Worm (Caenorhabditis elegans) whole organism, young adult: Measurements from ENCODE around the gene K02D10.2.

ENCODE experiments used
- B0261.1 ChIP-seq: sonication (generic microtip); optimal IDR thresholded peaks from 2 replicates; lab custom pipeline; 2016; ENCODE audit warnings: mild to moderate bottlenecking, missing genetic modification characterization, moderate library complexity, missing compliant biosample characterization
- F10E7.11 ChIP-seq: sonication (generic microtip); optimal IDR thresholded peaks from 2 replicates; lab custom pipeline; 2017; ENCODE audit warnings: mild to moderate bottlenecking, missing genetic modification characterization, moderate library complexity, missing compliant biosample characterization
- F23B12.7 ChIP-seq: sonication (generic microtip); optimal IDR thresholded peaks from 2 replicates; lab custom pipeline; 2017; ENCODE audit warnings: missing genetic modification characterization, mild to moderate bottlenecking, missing compliant biosample characterization, antibody characterized with exemption, moderate library complexity; ENCODE audit not compliant: insufficient read depth
- F37B4.10 ChIP-seq: fragments of 200-800 bp; sonication (Bioruptor generic); IDR thresholded peaks from 2 replicates; pipeline ENCODE4 v1.3.6; 2022; ENCODE audit warnings: missing genetic modification characterization, missing compliant biosample characterization
- F39B2.1 ChIP-seq: fragments of 200-800 bp; sonication (Bioruptor generic); IDR thresholded peaks from 2 replicates; pipeline ENCODE4 v1.3.6; 2022; ENCODE audit warnings: missing genetic modification reagents, missing genetic modification characterization, missing compliant biosample characterization
- F52B5.7 ChIP-seq: sonication (generic microtip); optimal IDR thresholded peaks from 2 replicates; lab custom pipeline; 2016; ENCODE audit warnings: mild to moderate bottlenecking, missing genetic modification characterization, missing compliant biosample characterization
- K11D2.4 ChIP-seq: fragments of 200-800 bp; sonication (Bioruptor generic); IDR thresholded peaks from 2 replicates; pipeline ENCODE4 v1.3.6; 2022; ENCODE audit warnings: missing genetic modification reagents, missing genetic modification characterization, missing compliant biosample characterization
- K12H6.12 ChIP-seq: fragments of 200-800 bp; sonication (Bioruptor generic); optimal IDR thresholded peaks from 2 replicates; lab custom pipeline; 2018; ENCODE audit warnings: mild to moderate bottlenecking, missing genetic modification characterization, missing compliant biosample characterization
- Y56A3A.18 ChIP-seq: fragments of 200-800 bp; sonication (Bioruptor generic); IDR thresholded peaks from 2 replicates; pipeline ENCODE4 v1.3.6; 2022; ENCODE audit warnings: missing genetic modification reagents, missing genetic modification characterization, missing compliant biosample characterization
- Y67H2A.10 ChIP-seq: fragments of 200-800 bp; sonication (Bioruptor generic); conservative IDR thresholded peaks from 2 replicates; pipeline ENCODE4 v1.3.6; 2022; ENCODE audit warnings: missing genetic modification reagents, missing genetic modification characterization, missing compliant biosample characterization
- aptf-2 ChIP-seq: fragments of 200-800 bp; sonication (Bioruptor generic); conservative IDR thresholded peaks from 2 replicates; pipeline ENCODE4 v1.3.6; 2022; ENCODE audit warnings: missing genetic modification reagents, missing genetic modification characterization, missing compliant biosample characterization
- attf-3 ChIP-seq: fragments of 200-800 bp; sonication (Bioruptor generic); conservative IDR thresholded peaks from 2 replicates; pipeline ENCODE4 v1.3.6; 2022; ENCODE audit warnings: missing genetic modification reagents, missing genetic modification characterization, missing compliant biosample characterization
- attf-5 ChIP-seq: fragments of 200-800 bp; sonication (Bioruptor generic); optimal IDR thresholded peaks from 2 replicates; lab custom pipeline; 2018; ENCODE audit warnings: mild to moderate bottlenecking, missing genetic modification characterization, missing compliant biosample characterization
- cebp-1 ChIP-seq, 2 experiments: fragments of 200-800 bp in 1 of 2; sonication (Bioruptor generic) in 1 of 2; sonication (generic microtip) in 1 of 2; IDR thresholded peaks in 1 of 2; optimal IDR thresholded peaks in 1 of 2; 2 replicates each; pipeline versions ENCODE4 v1.3.6 to Lab custom; 2017 to 2022; ENCODE audit warnings: missing compliant biosample characterization in 2 of 2, missing genetic modification characterization in 2 of 2, mild to moderate bottlenecking in 1 of 2, missing genetic modification reagents in 1 of 2, moderate library complexity in 1 of 2
- ceh-79 ChIP-seq: sonication (generic microtip); optimal IDR thresholded peaks from 2 replicates; lab custom pipeline; 2017; ENCODE audit warnings: mild to moderate bottlenecking, missing genetic modification characterization, missing compliant biosample characterization
- dox-1 ChIP-seq: fragments of 200-800 bp; sonication (Bioruptor generic); IDR thresholded peaks from 2 replicates; pipeline ENCODE4 v1.3.6; 2022; ENCODE audit warnings: missing genetic modification reagents, missing genetic modification characterization, missing compliant biosample characterization
- dpff-1 ChIP-seq: sonication (generic microtip); optimal IDR thresholded peaks from 2 replicates; lab custom pipeline; 2017; ENCODE audit warnings: mild to moderate bottlenecking, missing genetic modification characterization, missing compliant biosample characterization
- egrh-3 ChIP-seq: fragments of 200-800 bp; sonication (Bioruptor generic); IDR thresholded peaks from 2 replicates; pipeline ENCODE4 v1.3.6; 2022; ENCODE audit warnings: missing genetic modification reagents, missing genetic modification characterization, missing compliant biosample characterization
- ekl-4 ChIP-seq: fragments of 200-800 bp; sonication (Bioruptor generic); IDR thresholded peaks from 2 replicates; pipeline ENCODE4 v1.3.6; 2022; ENCODE audit warnings: missing genetic modification reagents, missing genetic modification characterization, missing compliant biosample characterization
- him-1 ChIP-seq: sonication (generic microtip); optimal IDR thresholded peaks from 2 replicates; lab custom pipeline; 2016; ENCODE audit warnings: missing genotype, missing genetic modification reagents, missing genetic modification characterization, missing compliant biosample characterization
- hlh-26 ChIP-seq: fragments of 200-800 bp; sonication (Bioruptor generic); conservative IDR thresholded peaks from 2 replicates; pipeline ENCODE4 v1.3.6; 2022; ENCODE audit warnings: missing genetic modification reagents, missing genetic modification characterization, missing compliant biosample characterization
- hmg-20 ChIP-seq: fragments of 200-800 bp; sonication (Bioruptor generic); IDR thresholded peaks from 2 replicates; pipeline ENCODE4 v1.3.6; 2022; ENCODE audit warnings: missing genetic modification reagents, missing genetic modification characterization, missing compliant biosample characterization
- lag-1 ChIP-seq: fragments of 200-800 bp; sonication (Bioruptor generic); IDR thresholded peaks from 2 replicates; pipeline ENCODE4 v1.3.6; 2022; ENCODE audit warnings: missing genetic modification reagents, missing genetic modification characterization, missing compliant biosample characterization
- let-526 ChIP-seq: fragments of 200-800 bp; sonication (Bioruptor generic); IDR thresholded peaks from 2 replicates; pipeline ENCODE4 v1.3.6; 2022; ENCODE audit warnings: missing genetic modification reagents, missing genetic modification characterization, missing compliant biosample characterization
- lin-35 ChIP-seq, 3 experiments: fragments of 150-350 bp in 2 of 3; sonication (generic microtip) in 1 of 3; optimal IDR thresholded peaks; 2 replicates each; lab custom pipeline; 2014 to 2018; ENCODE audit warnings: missing biosample characterization in 3 of 3, missing genetic modification characterization in 3 of 3, missing genetic modification reagents in 3 of 3
- lin-40 ChIP-seq: sonication (generic microtip); optimal IDR thresholded peaks from 2 replicates; lab custom pipeline; 2016; ENCODE audit warnings: missing genetic modification characterization, mild to moderate bottlenecking, missing compliant biosample characterization, missing genotype, missing genetic modification reagents
- mcd-1 ChIP-seq: fragments of 200-800 bp; sonication (Bioruptor generic); IDR thresholded peaks from 2 replicates; pipeline ENCODE4 v1.3.6; 2022; ENCODE audit warnings: missing genetic modification reagents, missing genetic modification characterization, missing compliant biosample characterization
- mxl-1 ChIP-seq: sonication (generic microtip); optimal IDR thresholded peaks from 2 replicates; lab custom pipeline; 2016; ENCODE audit warnings: missing genetic modification characterization, missing compliant biosample characterization
- nfya-2 ChIP-seq: fragments of 200-800 bp; sonication (Bioruptor generic); IDR thresholded peaks from 2 replicates; pipeline ENCODE4 v1.3.6; 2022; ENCODE audit warnings: missing genetic modification reagents, missing genetic modification characterization, missing compliant biosample characterization
- nhr-179 ChIP-seq: sonication (generic microtip); optimal IDR thresholded peaks from 2 replicates; lab custom pipeline; 2016; ENCODE audit warnings: mild to moderate bottlenecking, missing genetic modification characterization, missing compliant biosample characterization
- nhr-80 ChIP-seq: sonication (generic microtip); optimal IDR thresholded peaks from 2 replicates; lab custom pipeline; 2016; ENCODE audit warnings: missing genetic modification characterization, missing compliant biosample characterization
- pbrm-1 ChIP-seq: fragments of 200-800 bp; sonication (Bioruptor generic); IDR thresholded peaks from 2 replicates; pipeline ENCODE4 v1.3.6; 2022; ENCODE audit warnings: missing genetic modification reagents, missing genetic modification characterization, missing compliant biosample characterization
- pha-4 ChIP-seq: fragments of 150-350 bp; sonication (generic microtip); optimal IDR thresholded peaks from 2 replicates; lab custom pipeline; 2014; ENCODE audit warnings: missing biosample characterization, missing genetic modification reagents, missing genetic modification characterization
- sea-2 ChIP-seq: fragments of 200-800 bp; sonication (Bioruptor generic); IDR thresholded peaks from 2 replicates; pipeline ENCODE4 v1.3.6; 2022; ENCODE audit warnings: missing genetic modification characterization, missing compliant biosample characterization
- snpc-1.1 ChIP-seq: sonication (generic microtip); optimal IDR thresholded peaks from 2 replicates; lab custom pipeline; 2017; ENCODE audit warnings: missing genetic modification characterization, mild to moderate bottlenecking, missing compliant biosample characterization, antibody characterized with exemption, moderate library complexity, missing genotype, missing genetic modification reagents; ENCODE audit not compliant: insufficient read depth
- snpc-3.4 ChIP-seq: sonication (generic microtip); optimal IDR thresholded peaks from 2 replicates; lab custom pipeline; 2017; ENCODE audit warnings: missing genetic modification characterization, mild to moderate bottlenecking, missing compliant biosample characterization, antibody characterized with exemption, moderate library complexity, missing genotype, missing genetic modification reagents
- snpc-4 ChIP-seq, 5 experiments: fragments of 150-350 bp in 1 of 5; sonication (generic microtip) in 4 of 5; optimal IDR thresholded peaks; 2 replicates each; lab custom pipeline; 2014 to 2018; ENCODE audit warnings: missing genetic modification characterization in 5 of 5, missing biosample characterization in 3 of 5, antibody characterized with exemption in 2 of 5, mild to moderate bottlenecking in 2 of 5, missing compliant biosample characterization in 2 of 5, missing genotype in 2 of 5, moderate library complexity in 2 of 5, missing genetic modification reagents in 1 of 5
- somi-1 ChIP-seq: fragments of 200-800 bp; sonication (Bioruptor generic); optimal IDR thresholded peaks from 2 replicates; lab custom pipeline; 2018; ENCODE audit warnings: mild to moderate bottlenecking, missing genetic modification characterization, missing compliant biosample characterization
- tbp1 ChIP-seq: fragments of 200-800 bp; sonication (Bioruptor generic); optimal IDR thresholded peaks from 2 replicates; lab custom pipeline; 2018; ENCODE audit warnings: mild to moderate bottlenecking, missing genetic modification characterization, missing compliant biosample characterization
- zfh-2 ChIP-seq: fragments of 200-800 bp; sonication (Bioruptor generic); conservative IDR thresholded peaks from 2 replicates; pipeline ENCODE4 v1.3.6; 2022; ENCODE audit warnings: missing genetic modification reagents, missing genetic modification characterization, missing compliant biosample characterization
- zim-3 ChIP-seq: sonication (generic microtip); optimal IDR thresholded peaks from 2 replicates; lab custom pipeline; 2017; ENCODE audit warnings: mild to moderate bottlenecking, missing genetic modification characterization, moderate library complexity, missing compliant biosample characterization
- ztf-26 ChIP-seq: sonication (generic microtip); optimal IDR thresholded peaks from 2 replicates; lab custom pipeline; 2017; ENCODE audit warnings: missing genetic modification characterization, missing compliant biosample characterization
- ztf-6 ChIP-seq: fragments of 200-800 bp; sonication (Bioruptor generic); IDR thresholded peaks from 2 replicates; pipeline ENCODE4 v1.3.6; 2022; ENCODE audit warnings: missing genetic modification reagents, missing genetic modification characterization, missing compliant biosample characterization

The K02D10.2 gene

ce11 chrIII:8741276-8741860 is 29.7 kb downstream of the K02D10.2 start, which contains the start of gene pdhk-2 (continued):
- TF ChIP-seq K12H6.12 (tag; lab: Kevin White, UChicago) (peak; percentile 70), ztf-6 (GFP tag; lab: Robert Waterston, UW) (no peak), hmg-20 (peak; percentile 75; the same call in 1 of the 2 replicates), him-1 (peak; percentile 92), ztf-26 (tag; lab: Kevin White, UChicago) (peak; percentile 81), hlh-26 (no peak), Y56A3A.18 (peak; percentile 70; the same call in 1 of the 2 replicates), snpc-4 (GFP tag; optimal IDR thresholded peaks at IDR 0.05; lab: Kevin White, UChicago) (no peak), snpc-4 (tag; optimal IDR thresholded peaks at IDR 0.05; lab: Kevin White, UChicago) (peak; percentile 62 to 78 (median 72)), tbp1 (GFP tag; lab: Kevin White, UChicago) (peak; percentile 74), nhr-80 (tag; lab: Kevin White, UChicago) (peak; percentile 79), zfh-2 (GFP tag; lab: Robert Waterston, UW) (no peak), let-526 (GFP tag; lab: Robert Waterston, UW) (no peak), mxl-1 (no peak), zim-3 (tag; lab: Kevin White, UChicago) (no peak), ceh-79 (tag; lab: Kevin White, UChicago) (no peak), pbrm-1 (GFP tag; lab: Robert Waterston, UW) (peak; percentile 89), snpc-3.4 (tag; lab: Kevin White, UChicago) (no peak), lag-1 (GFP tag; lab: Robert Waterston, UW) (no peak), Y67H2A.10 (GFP tag; lab: Robert Waterston, UW) (no peak), F52B5.7 (tag; lab: Kevin White, UChicago) (no peak), aptf-2 (GFP tag; lab: Robert Waterston, UW) (no peak), B0261.1 (tag; lab: Kevin White, UChicago) (peak; percentile 18), F10E7.11 (tag; lab: Kevin White, UChicago) (no peak), snpc-1.1 (tag; lab: Kevin White, UChicago) (no peak), dpff-1 (no peak), F23B12.7 (tag; lab: Kevin White, UChicago) (peak; percentile 82), F39B2.1 (GFP tag; lab: Robert Waterston, UW) (no peak), pha-4 (tag; lab: Kevin White, UChicago) (peak; percentile 46), attf-3 (GFP tag; lab: Robert Waterston, UW) (peak; percentile 81), nhr-179 (tag; lab: Kevin White, UChicago) (no peak)

DNA sequence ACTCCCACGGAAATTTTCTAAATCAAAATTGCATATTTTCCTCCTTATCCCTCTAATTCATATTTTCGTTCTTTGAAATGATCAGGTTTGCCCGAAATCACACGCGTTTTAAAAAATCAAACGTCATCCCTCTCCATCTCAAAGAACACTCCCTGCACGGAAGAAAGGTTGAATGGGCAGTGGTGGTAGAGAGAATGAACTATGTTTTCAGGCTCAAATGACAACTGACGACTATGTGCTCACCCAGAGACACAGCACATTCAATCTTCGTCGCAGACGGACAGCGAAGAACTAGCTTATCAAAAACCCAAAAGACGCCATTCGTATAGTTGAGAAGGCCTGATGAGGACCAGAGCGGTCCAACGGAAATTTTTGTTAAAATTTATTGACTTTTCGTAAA is 31.3 kb downstream of the K02D10.2 start:
- no peak for TF ChIP-seq F10E7.11 (tag; lab: Kevin White, UChicago)
- TF ChIP-seq F37B4.10 (GFP tag; lab: Robert Waterston, UW), result 0 out of 2 replicates have a peak, but pooled peaks have one; percentile 46

- no peak for TF ChIP-seq egrh-3 (GFP tag; lab: Robert Waterston, UW)
- TF ChIP-seq ztf-26 (tag; lab: Kevin White, UChicago), result peak; percentile 83
- TF ChIP-seq nhr-80 (tag; lab: Kevin White, UChicago), result peak; percentile 89
- no peak for TF ChIP-seq ztf-6 (GFP tag; lab: Robert Waterston, UW)
- peak; percentile 44 for TF ChIP-seq attf-5
- no peak for TF ChIP-seq sea-2 (GFP tag; lab: Robert Waterston, UW)
- TF ChIP-seq mcd-1 (GFP tag; lab: Robert Waterston, UW), result no peak
- peak; percentile 73 for TF ChIP-seq somi-1 (GFP tag; lab: Kevin White, UChicago)
- TF ChIP-seq cebp-1 (GFP tag; IDR thresholded peaks at IDR 0.05; lab: Robert Waterston, UW), result no peak
- peak; percentile 47 for TF ChIP-seq cebp-1 (tag; optimal IDR thresholded peaks at IDR 0.05; lab: Kevin White, UChicago)
- no peak for TF ChIP-seq aptf-2 (GFP tag; lab: Robert Waterston, UW)
- no peak for TF ChIP-seq nfya-2 (GFP tag; lab: Robert Waterston, UW)
- TF ChIP-seq lin-40 (tag; lab: Kevin White, UChicago), result peak; percentile 64
- TF ChIP-seq ekl-4 (GFP tag; lab: Robert Waterston, UW), result 0 out of 2 replicates have a peak, but pooled peaks have one; percentile 28
- 0 out of 2 replicates have a peak, but pooled peaks have one; percentile 15 for TF ChIP-seq K11D2.4 (GFP tag; lab: Robert Waterston, UW)
- no peak for TF ChIP-seq lin-35 (GFP tag; optimal IDR thresholded peaks at IDR 0.05; lab: Kevin White, UChicago)
- TF ChIP-seq dox-1 (GFP tag; lab: Robert Waterston, UW), result peak; percentile 35; the same call in 1 of the 2 replicates
- TF ChIP-seq F37B4.10 (GFP tag; lab: Robert Waterston, UW), result no peak
Measured at ce11 chrIII:8739126-8739525, 31.9 kb downstream of the K02D10.2 start.
